Worm (Caenorhabditis elegans) whole organism, L3 larva: ENCODE measurements around the gene Y41D4A.7.

Experiments
- R02D3.7 ChIP-seq: fragments of 150-350 bp; optimal IDR thresholded peaks from 2 replicates; lab custom pipeline; 2014; ENCODE audit warnings: missing biosample characterization, missing genetic modification characterization
- ZK546.5 ChIP-seq: sonication (generic microtip); optimal IDR thresholded peaks from 2 replicates; lab custom pipeline; 2017; ENCODE audit warnings: missing biosample characterization, missing genetic modification characterization
- aly-2 ChIP-seq: fragments of 150-350 bp; optimal IDR thresholded peaks from 2 replicates; lab custom pipeline; 2014; ENCODE audit warnings: missing biosample characterization, missing genetic modification characterization
- ama-1 ChIP-seq: fragments of 150-350 bp; optimal IDR thresholded peaks from 2 replicates; lab custom pipeline; 2018
- ceh-16 ChIP-seq: sonication (generic microtip); optimal IDR thresholded peaks from 2 replicates; lab custom pipeline; 2017; ENCODE audit warnings: missing biosample characterization, missing genetic modification characterization
- ceh-28 ChIP-seq: fragments of 150-350 bp; optimal IDR thresholded peaks from 2 replicates; lab custom pipeline; 2014; ENCODE audit warnings: missing biosample characterization, missing genetic modification reagents, missing genetic modification characterization
- ceh-82 ChIP-seq: fragments of 150-350 bp; optimal IDR thresholded peaks from 2 replicates; lab custom pipeline; 2014; ENCODE audit warnings: missing biosample characterization, missing genetic modification characterization
- daf-12 ChIP-seq: fragments of 150-350 bp; optimal IDR thresholded peaks from 2 replicates; lab custom pipeline; 2014; ENCODE audit warnings: missing biosample characterization, missing genetic modification reagents, missing genetic modification characterization
- egl-27 ChIP-seq: sonication (generic microtip); optimal IDR thresholded peaks from 4 replicates; lab custom pipeline; 2017; ENCODE audit warnings: missing biosample characterization, missing genetic modification reagents, missing genetic modification characterization
- egl-5 ChIP-seq: fragments of 150-350 bp; optimal IDR thresholded peaks from 2 replicates; lab custom pipeline; 2017; ENCODE audit warnings: missing biosample characterization, missing genetic modification reagents, missing genetic modification characterization, inconsistent platforms
- elt-2 ChIP-seq: sonication (generic microtip); optimal IDR thresholded peaks from 2 replicates; lab custom pipeline; 2016; ENCODE audit warnings: missing genetic modification reagents, mild to moderate bottlenecking, missing genetic modification characterization, missing compliant biosample characterization
- elt-3 ChIP-seq, 3 experiments: fragments of 150-350 bp in 1 of 3; sonication (generic microtip) in 2 of 3; optimal IDR thresholded peaks; 2 replicates in 2 of 3; 4 replicates in 1 of 3; lab custom pipeline; 2014 to 2017; ENCODE audit warnings: missing biosample characterization in 3 of 3, missing genetic modification characterization in 3 of 3
- fkh-10 ChIP-seq: sonication (generic microtip); optimal IDR thresholded peaks from 2 replicates; lab custom pipeline; 2017; ENCODE audit warnings: missing biosample characterization, missing genetic modification reagents, missing genetic modification characterization
- fkh-2 ChIP-seq: fragments of 150-350 bp; optimal IDR thresholded peaks from 2 replicates; lab custom pipeline; 2014; ENCODE audit warnings: missing biosample characterization, missing genetic modification reagents, missing genetic modification characterization
- fos-1 ChIP-seq: fragments of 150-350 bp; optimal IDR thresholded peaks from 2 replicates; lab custom pipeline; 2014; ENCODE audit warnings: missing biosample characterization, missing genetic modification characterization
- hmg-11 ChIP-seq: sonication (generic microtip); optimal IDR thresholded peaks from 2 replicates; lab custom pipeline; 2016; ENCODE audit warnings: missing genetic modification characterization, missing compliant biosample characterization
- jun-1 ChIP-seq: fragments of 150-350 bp; optimal IDR thresholded peaks from 2 replicates; lab custom pipeline; 2014; ENCODE audit warnings: missing biosample characterization, missing genetic modification reagents, missing genetic modification characterization
- lin-15B ChIP-seq: fragments of 150-350 bp; optimal IDR thresholded peaks from 2 replicates; lab custom pipeline; 2014; ENCODE audit warnings: missing biosample characterization, missing genetic modification characterization
- lin-39 ChIP-seq: fragments of 150-350 bp; optimal IDR thresholded peaks from 2 replicates; lab custom pipeline; 2018; ENCODE audit warnings: missing biosample characterization, missing genetic modification reagents, missing genetic modification characterization
- lsy-12 ChIP-seq: sonication (generic microtip); optimal IDR thresholded peaks from 2 replicates; lab custom pipeline; 2016; ENCODE audit warnings: mild to moderate bottlenecking, missing genetic modification characterization, missing compliant biosample characterization
- mdl-1 ChIP-seq: fragments of 150-350 bp; optimal IDR thresholded peaks from 2 replicates; lab custom pipeline; 2014; ENCODE audit warnings: missing biosample characterization, missing genetic modification characterization
- nfya-1 ChIP-seq: sonication (generic microtip); optimal IDR thresholded peaks from 2 replicates; lab custom pipeline; 2017; ENCODE audit warnings: missing genetic modification characterization, mild to moderate bottlenecking, missing compliant biosample characterization, antibody characterized with exemption, moderate library complexity; ENCODE audit not compliant: insufficient read depth
- nhr-11 ChIP-seq: fragments of 150-350 bp; optimal IDR thresholded peaks from 2 replicates; lab custom pipeline; 2014; ENCODE audit warnings: missing biosample characterization, missing genetic modification characterization
- nhr-23 ChIP-seq: fragments of 150-350 bp; optimal IDR thresholded peaks from 2 replicates; lab custom pipeline; 2014; ENCODE audit warnings: missing biosample characterization, missing genetic modification reagents, missing genetic modification characterization
- nhr-25 ChIP-seq: sonication (generic microtip); optimal IDR thresholded peaks from 2 replicates; lab custom pipeline; 2017; ENCODE audit warnings: missing biosample characterization, missing genetic modification characterization
- nhr-28 ChIP-seq: fragments of 150-350 bp; optimal IDR thresholded peaks from 2 replicates; lab custom pipeline; 2014; ENCODE audit warnings: missing biosample characterization, missing genetic modification characterization
- nhr-43 ChIP-seq: sonication (generic microtip); optimal IDR thresholded peaks from 2 replicates; lab custom pipeline; 2016; ENCODE audit warnings: mild to moderate bottlenecking, missing genetic modification characterization, missing compliant biosample characterization; ENCODE audit not compliant: poor library complexity, severe bottlenecking
- nhr-76 ChIP-seq: fragments of 150-350 bp; sonication (generic microtip); optimal IDR thresholded peaks from 5 replicates; lab custom pipeline; 2014; ENCODE audit warnings: missing biosample characterization, missing genetic modification characterization
- nhr-77 ChIP-seq: fragments of 150-350 bp; optimal IDR thresholded peaks from 2 replicates; lab custom pipeline; 2014; ENCODE audit warnings: missing biosample characterization, missing genetic modification characterization
- pha-4 ChIP-seq: fragments of 150-350 bp; optimal IDR thresholded peaks from 2 replicates; lab custom pipeline; 2014; ENCODE audit warnings: missing biosample characterization, missing genetic modification reagents, missing genetic modification characterization
- pqm-1 ChIP-seq: fragments of 150-350 bp; optimal IDR thresholded peaks from 2 replicates; lab custom pipeline; 2017; ENCODE audit warnings: missing biosample characterization, missing genetic modification characterization, inconsistent platforms
- sea-2 ChIP-seq: fragments of 150-350 bp; sonication (generic microtip); optimal IDR thresholded peaks from 4 replicates; lab custom pipeline; 2014; ENCODE audit warnings: missing biosample characterization, missing genetic modification reagents, missing genetic modification characterization
- skn-1 ChIP-seq: fragments of 150-350 bp; optimal IDR thresholded peaks from 2 replicates; lab custom pipeline; 2014; ENCODE audit warnings: missing biosample characterization, missing genetic modification characterization
- snpc-4 ChIP-seq: fragments of 150-350 bp; optimal IDR thresholded peaks from 2 replicates; lab custom pipeline; 2014; ENCODE audit warnings: missing biosample characterization, missing genetic modification characterization
- tbx-2 ChIP-seq: sonication (generic microtip); optimal IDR thresholded peaks from 2 replicates; lab custom pipeline; 2016; ENCODE audit warnings: mild to moderate bottlenecking, missing genetic modification characterization, missing compliant biosample characterization
- unc-62 ChIP-seq: fragments of 150-350 bp; sonication (generic microtip); optimal IDR thresholded peaks from 4 replicates; lab custom pipeline; 2014; ENCODE audit warnings: missing biosample characterization, missing genetic modification reagents, missing genetic modification characterization
- zag-1 ChIP-seq: fragments of 150-350 bp; optimal IDR thresholded peaks from 2 replicates; lab custom pipeline; 2014; ENCODE audit warnings: missing biosample characterization, missing genetic modification characterization
- ztf-11 ChIP-seq: fragments of 150-350 bp; optimal IDR thresholded peaks from 2 replicates; lab custom pipeline; 2014; ENCODE audit warnings: missing biosample characterization, missing genetic modification characterization
- ztf-4 ChIP-seq: fragments of 150-350 bp; optimal IDR thresholded peaks from 2 replicates; lab custom pipeline; 2014; ENCODE audit warnings: missing biosample characterization, missing genetic modification characterization

Y41D4A.7 gene

ce11 chrIV:1709695-1710315, 51.6 kb downstream of the Y41D4A.7 start, which contains the start of the genes pbs-1 and K08D12.3:
pbs-1 (minus strand) TSS chrIV:1709745.
K08D12.3 (plus strand) TSS chrIV:1710265.
- peak; percentile 87 for TF ChIP-seq nhr-25 (tag; lab: Kevin White, UChicago)
- TF ChIP-seq ztf-4 (tag; lab: Kevin White, UChicago): no peak
- peak; percentile 73 for TF ChIP-seq hmg-11
- TF ChIP-seq zag-1 (tag; lab: Kevin White, UChicago): no peak
- TF ChIP-seq ztf-11: no peak
- TF ChIP-seq egl-27 (tag; lab: Kevin White, UChicago): no peak
- no peak for TF ChIP-seq ceh-16 (tag; lab: Kevin White, UChicago)
- TF ChIP-seq ama-1 (lab: Kevin White, UChicago): peak; percentile 71
- peak; percentile 77 for TF ChIP-seq egl-5 (tag; lab: Kevin White, UChicago)
- peak; percentile 89 for TF ChIP-seq lin-15B (tag; lab: Kevin White, UChicago)
- TF ChIP-seq ceh-82 (tag; lab: Kevin White, UChicago): peak; percentile 32
- no peak for TF ChIP-seq nhr-28 (tag; lab: Kevin White, UChicago)
- TF ChIP-seq nfya-1 (tag; lab: Kevin White, UChicago): peak; percentile 91
- peak; percentile 87 for TF ChIP-seq pha-4 (tag; lab: Kevin White, UChicago)
- peak; percentile 44 for TF ChIP-seq R02D3.7 (tag; lab: Kevin White, UChicago)
- peak; percentile 38 for TF ChIP-seq nhr-77
- peak; percentile 78 for TF ChIP-seq nhr-43
- no peak for TF ChIP-seq daf-12 (tag; lab: Kevin White, UChicago)
- no peak for TF ChIP-seq pqm-1 (tag; lab: Kevin White, UChicago)
- TF ChIP-seq ZK546.5 (tag; lab: Kevin White, UChicago): peak; percentile 82
- TF ChIP-seq lsy-12 (tag; lab: Kevin White, UChicago): peak; percentile 41
- TF ChIP-seq ceh-28 (tag; lab: Kevin White, UChicago): peak; percentile 67
- TF ChIP-seq elt-2: peak; percentile 61
- TF ChIP-seq tbx-2 (tag; lab: Kevin White, UChicago): peak; percentile 26
- peak; percentile 93 for TF ChIP-seq skn-1
- peak; percentile 91 for TF ChIP-seq nhr-23 (tag; lab: Kevin White, UChicago)
- TF ChIP-seq jun-1: peak; percentile 60
- no peak for TF ChIP-seq sea-2
- peak; percentile 84 for TF ChIP-seq lin-39 (tag; lab: Kevin White, UChicago)
- no peak for TF ChIP-seq mdl-1 (tag; lab: Kevin White, UChicago)
- no peak for TF ChIP-seq elt-3 (tag; optimal IDR thresholded peaks at IDR 0.05; lab: Kevin White, UChicago)
- no peak for TF ChIP-seq fkh-2
- TF ChIP-seq snpc-4 (tag; lab: Kevin White, UChicago): peak; percentile 61

ce11 chrIV:1709002-1709401, 52.4 kb downstream of the Y41D4A.7 start:
- TF ChIP-seq nhr-43: no peak
- TF ChIP-seq nfya-1 (tag; lab: Kevin White, UChicago): no peak

- peak; percentile 57 for TF ChIP-seq ama-1 (lab: Kevin White, UChicago)
- TF ChIP-seq ceh-28 (tag; lab: Kevin White, UChicago): no peak
- no peak for TF ChIP-seq zag-1 (tag; lab: Kevin White, UChicago)
- TF ChIP-seq ZK546.5 (tag; lab: Kevin White, UChicago): peak; percentile 8
- peak; percentile 3 for TF ChIP-seq hmg-11
- TF ChIP-seq jun-1: no peak
- TF ChIP-seq pha-4 (tag; lab: Kevin White, UChicago): no peak
- TF ChIP-seq aly-2 (tag; lab: Kevin White, UChicago): peak; percentile 80
- peak; percentile 14 for TF ChIP-seq nfya-1 (tag; lab: Kevin White, UChicago)
- no peak for TF ChIP-seq fkh-10 (GFP tag; lab: Kevin White, UChicago)
- peak; percentile 28 for TF ChIP-seq nhr-25 (tag; lab: Kevin White, UChicago)
- no peak for TF ChIP-seq egl-27 (tag; lab: Kevin White, UChicago)
- peak; percentile 32 for TF ChIP-seq nhr-43
- TF ChIP-seq, all 47 proteins: peak for 7
These were observed 52.9 kb downstream of the Y41D4A.7 start for ce11 chrIV:1708426-1708826.

- TF ChIP-seq nhr-11 (tag; lab: Kevin White, UChicago): no peak
- TF ChIP-seq pqm-1 (tag; lab: Kevin White, UChicago): no peak
- no peak for TF ChIP-seq nhr-76 (tag; lab: Kevin White, UChicago)
- TF ChIP-seq egl-27 (tag; lab: Kevin White, UChicago): no peak
- no peak for TF ChIP-seq unc-62 (GFP tag; lab: Kevin White, UChicago)
- TF ChIP-seq lsy-12 (tag; lab: Kevin White, UChicago): no peak
- no peak for TF ChIP-seq nhr-23 (tag; lab: Kevin White, UChicago)
- no peak for TF ChIP-seq fos-1 (tag; lab: Kevin White, UChicago)
- TF ChIP-seq nhr-28 (tag; lab: Kevin White, UChicago): no peak
- TF ChIP-seq tbx-2 (tag; lab: Kevin White, UChicago): no peak
- no peak for TF ChIP-seq ceh-16 (tag; lab: Kevin White, UChicago)
These were observed 53.4 kb downstream of the Y41D4A.7 start for ce11 chrIV:1707960-1708359.
